Fruit fly (Drosophila melanogaster): ENCODE data around the gene mael.

- TF ChIP-seq fd102C (GFP tag; optimal IDR thresholded peaks at IDR 0.05) (no peak), ind (GFP tag; optimal IDR thresholded peaks at IDR 0.05) (no peak), Xrp1 (GFP tag; IDR thresholded peaks at IDR 0.05) (no peak), E2f2 (GFP tag; IDR thresholded peaks at IDR 0.05) (no peak), CG17328 (GFP tag; IDR thresholded peaks at IDR 0.05) (no peak), Camta (GFP tag; optimal IDR thresholded peaks at IDR 0.05) (no peak), CTCF (GFP tag; optimal IDR thresholded peaks at IDR 0.05) (no peak), ATbp (GFP tag; optimal IDR thresholded peaks at IDR 0.05) (no peak), kni (GFP tag; optimal IDR thresholded peaks at IDR 0.05) (no peak), CG2875 (GFP tag; optimal IDR thresholded peaks at IDR 0.05) (no peak), CG4730 (GFP tag; IDR thresholded peaks at IDR 0.05) (no peak), sc (optimal IDR thresholded peaks at IDR 0.05) (no peak), sc (GFP tag; optimal IDR thresholded peaks at IDR 0.05) (no peak), CG6272 (GFP tag; IDR thresholded peaks at IDR 0.05) (no peak)
These were observed 29.0 kb downstream of the mael start for dm6 chr3L:22749987-22750386.

Measured in whole organism, embryonic.